Fruit fly (Drosophila melanogaster) whole organism, wandering third instar larva: ENCODE results near the gene TpnC25D.

Experiments used
- Abd-B ChIP-seq: fragments of >200 bp; optimal IDR thresholded peaks from 2 replicates; lab custom pipeline; 2017; ENCODE audit warnings: missing biosample characterization, missing genetic modification characterization
- CrebA ChIP-seq: fragments of 200-800 bp; sonication (Bioruptor generic); optimal IDR thresholded peaks from 2 replicates; lab custom pipeline; 2016; ENCODE audit warnings: missing biosample characterization, mild to moderate bottlenecking, missing genetic modification characterization, borderline replicate concordance
- Dfd ChIP-seq: fragments of >200 bp; optimal IDR thresholded peaks from 2 replicates; lab custom pipeline; 2017; ENCODE audit warnings: missing biosample characterization, missing genetic modification characterization
- Dif ChIP-seq: fragments of 200-275, 200-300 bp; sonication (Bioruptor generic); optimal IDR thresholded peaks from 2 replicates; lab custom pipeline; 2018; ENCODE audit warnings: missing biosample characterization, missing genetic modification characterization; ENCODE audit not compliant: partially characterized antibody
- GATAd ChIP-seq: sonication (Bioruptor generic); optimal IDR thresholded peaks from 2 replicates; lab custom pipeline; 2016; ENCODE audit warnings: missing biosample characterization, missing genetic modification characterization
- Hnf4 ChIP-seq: fragments of 200-800 bp; sonication (Bioruptor generic); optimal IDR thresholded peaks from 2 replicates; lab custom pipeline; 2016; ENCODE audit warnings: missing biosample characterization, mild to moderate bottlenecking, missing genetic modification characterization
- Hr78 ChIP-seq: fragments of >200 bp; optimal IDR thresholded peaks from 2 replicates; lab custom pipeline; 2017; ENCODE audit warnings: missing biosample characterization, missing genetic modification characterization
- Hr83 ChIP-seq: fragments of 200-300 bp; sonication (Bioruptor generic); optimal IDR thresholded peaks from 2 replicates; lab custom pipeline; 2016; ENCODE audit warnings: missing biosample characterization, mild to moderate bottlenecking, missing genetic modification characterization, moderate library complexity; ENCODE audit not compliant: poor library complexity, severe bottlenecking
- Jra ChIP-seq: sonication (Bioruptor generic); optimal IDR thresholded peaks from 2 replicates; lab custom pipeline; 2016; ENCODE audit warnings: missing biosample characterization, missing genetic modification characterization
- Myc ChIP-seq: fragments of >200 bp; optimal IDR thresholded peaks from 2 replicates; lab custom pipeline; 2017
- N ChIP-seq: fragments of >200 bp; optimal IDR thresholded peaks from 2 replicates; lab custom pipeline; 2018; ENCODE audit warnings: missing biosample characterization, missing external identifiers, missing genetic modification characterization
- Rel ChIP-seq, 2 experiments: fragments of 200-800 bp; sonication (Bioruptor generic) in 1 of 2; optimal IDR thresholded peaks; 2 replicates in 1 of 2; 3 replicates in 1 of 2; lab custom pipeline; 2016 to 2019; ENCODE audit warnings: mild to moderate bottlenecking in 2 of 2, missing biosample characterization in 2 of 2, missing genetic modification characterization in 2 of 2, moderate library complexity in 1 of 2
- Vsx2 ChIP-seq: fragments of 200-300, 225-300 bp; sonication (Bioruptor generic); optimal IDR thresholded peaks from 2 replicates; lab custom pipeline; 2018; ENCODE audit warnings: missing biosample characterization, missing genetic modification characterization; ENCODE audit not compliant: partially characterized antibody
- br ChIP-seq: fragments of 200-800 bp; sonication (Bioruptor generic); optimal IDR thresholded peaks from 2 replicates; lab custom pipeline; 2016; ENCODE audit warnings: missing biosample characterization, missing genetic modification characterization
- brk ChIP-seq: fragments of 200-800 bp; sonication (Bioruptor generic); optimal IDR thresholded peaks from 2 replicates; lab custom pipeline; 2016; ENCODE audit warnings: missing biosample characterization, mild to moderate bottlenecking, missing genetic modification characterization
- dl ChIP-seq, 2 experiments: fragments of 175-275, 200-275 bp in 1 of 2; fragments of 200-275 bp in 1 of 2; sonication (Bioruptor generic); optimal IDR thresholded peaks; lab custom pipeline; 2018; ENCODE audit warnings: mild to moderate bottlenecking in 2 of 2, missing biosample characterization in 2 of 2, missing genetic modification characterization in 2 of 2, moderate library complexity in 2 of 2; ENCODE audit not compliant: partially characterized antibody in 2 of 2, insufficient read depth in 1 of 2
- dsf ChIP-seq: sonication (Bioruptor generic); optimal IDR thresholded peaks from 2 replicates; lab custom pipeline; 2016; ENCODE audit warnings: missing biosample characterization, missing genetic modification characterization, borderline replicate concordance
- ey ChIP-seq: fragments of 200-800 bp; sonication (Bioruptor generic); optimal IDR thresholded peaks from 2 replicates; lab custom pipeline; 2016; ENCODE audit warnings: missing biosample characterization, missing genetic modification characterization
- fru ChIP-seq: fragments of 200-800 bp; sonication (Bioruptor generic); optimal IDR thresholded peaks from 3 replicates; lab custom pipeline; 2016; ENCODE audit warnings: missing biosample characterization, mild to moderate bottlenecking, missing genetic modification characterization
- jim ChIP-seq: fragments of 175-275, 200-325 bp; sonication (Bioruptor generic); optimal IDR thresholded peaks from 2 replicates; lab custom pipeline; 2016; ENCODE audit warnings: missing biosample characterization, mild to moderate bottlenecking, missing genetic modification characterization
- pan ChIP-seq: fragments of >200 bp; optimal IDR thresholded peaks from 2 replicates; lab custom pipeline; 2017
- sage ChIP-seq: fragments of 200-800 bp; sonication (Bioruptor generic); optimal IDR thresholded peaks from 2 replicates; lab custom pipeline; 2016; ENCODE audit warnings: missing biosample characterization, mild to moderate bottlenecking, missing genetic modification characterization
- tai ChIP-seq: sonication (Bioruptor generic); optimal IDR thresholded peaks from 2 replicates; lab custom pipeline; 2016; ENCODE audit warnings: missing biosample characterization, missing genetic modification characterization
- usp ChIP-seq: fragments of >200 bp; optimal IDR thresholded peaks from 2 replicates; lab custom pipeline; 2017; ENCODE audit warnings: missing biosample characterization, missing genetic modification characterization

TpnC25D gene

DNA sequence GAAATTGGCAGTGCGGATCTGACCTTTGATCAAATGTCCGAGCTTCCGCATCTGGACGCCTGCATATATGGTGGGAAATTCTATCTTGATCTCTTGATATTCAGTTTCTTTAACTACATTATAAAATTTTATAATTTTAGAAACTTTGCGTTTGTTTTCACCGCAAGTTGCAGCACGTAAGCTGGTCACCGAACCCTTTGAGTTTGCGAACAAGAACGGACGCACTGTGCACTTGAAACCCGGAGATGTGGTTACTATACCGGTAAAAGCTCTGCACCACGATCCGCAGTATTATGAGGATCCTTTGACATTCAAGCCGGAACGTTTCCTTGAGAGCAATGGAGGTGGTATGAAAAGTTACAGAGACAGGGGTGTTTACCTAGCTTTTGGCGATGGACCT is 7.9 kb upstream of the TpnC25D start:
- TF ChIP-seq tai = no peak
- TF ChIP-seq br (GFP tag; lab: Kevin White, UChicago) = no peak
- no peak for TF ChIP-seq N (GFP tag; lab: Kevin White, UChicago)
- peak; percentile 40 for TF ChIP-seq Dfd (GFP tag; lab: Kevin White, UChicago)
- TF ChIP-seq, all 38 proteins: peak for 1

- TF ChIP-seq sage (GFP tag; lab: Kevin White, UChicago) = peak; percentile 78
- peak; percentile 19 for TF ChIP-seq CrebA (GFP tag; lab: Kevin White, UChicago)
- no peak for TF ChIP-seq dl (GFP tag; optimal IDR thresholded peaks at IDR 0.05; lab: Kevin White, UChicago; ENCODE audit: insufficient read depth in 1 of 2, partially characterized antibody in 2 of 2)
- TF ChIP-seq fru (GFP tag; lab: Kevin White, UChicago) = peak; percentile 9
- TF ChIP-seq Rel (GFP tag; optimal IDR thresholded peaks at IDR 0.05; lab: Kevin White, UChicago) = peak; percentile 47
- TF ChIP-seq Rel (tag; optimal IDR thresholded peaks at IDR 0.05; lab: Kevin White, UChicago) = no peak
- peak; percentile 16 for TF ChIP-seq Jra
- TF ChIP-seq br (GFP tag; lab: Kevin White, UChicago) = no peak
- TF ChIP-seq GATAd = no peak
- TF ChIP-seq Vsx2 (GFP tag; lab: Kevin White, UChicago) = peak; percentile 5
- TF ChIP-seq Hnf4 (GFP tag; lab: Kevin White, UChicago) = no peak
- TF ChIP-seq, all 38 proteins: peak for 6
Observed at dm6 chr2L:5209244-5210144, 7.0 kb upstream of the TpnC25D start.

- TF ChIP-seq Abd-B (GFP tag; lab: Kevin White, UChicago) (no peak), Dfd (GFP tag; lab: Kevin White, UChicago) (no peak), Hr83 (GFP tag; lab: Kevin White, UChicago) (no peak), tai (no peak), Dif (GFP tag; lab: Kevin White, UChicago) (no peak), pan (no peak), Rel (GFP tag; optimal IDR thresholded peaks at IDR 0.05; lab: Kevin White, UChicago) (no peak), Rel (tag; optimal IDR thresholded peaks at IDR 0.05; lab: Kevin White, UChicago) (no peak), Myc (lab: Kevin White, UChicago) (no peak), Vsx2 (GFP tag; lab: Kevin White, UChicago) (no peak), usp (no peak)
Observed at dm6 chr2L:5210145-5210504, 6.4 kb upstream of the TpnC25D start, which contains the start of gene Cyp28d1. TSS of gene Cyp28d1 (plus strand) at chr2L:5210460.

DNA sequence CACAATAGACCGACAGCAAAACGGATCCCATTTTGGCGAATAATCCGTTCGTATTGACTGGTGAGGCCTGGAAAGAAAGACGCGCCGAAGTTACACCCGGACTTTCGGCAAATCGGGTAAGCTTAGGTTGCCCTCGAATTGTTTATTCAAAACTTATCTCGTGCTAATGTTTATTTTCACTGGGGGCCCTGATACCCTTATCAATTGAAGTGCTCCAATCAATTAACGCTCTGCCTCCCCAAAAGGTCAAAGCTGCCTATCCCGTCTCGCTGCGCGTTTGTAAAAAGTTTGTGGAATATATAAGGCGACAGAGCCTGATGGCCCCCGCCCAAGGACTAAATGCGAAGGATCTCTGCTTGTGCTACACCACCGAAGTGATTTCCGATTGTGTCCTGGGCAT is 5.6 kb upstream of the TpnC25D start:
- TF ChIP-seq Hr78 (GFP tag; lab: Kevin White, UChicago) = no peak
- no peak for TF ChIP-seq CrebA (GFP tag; lab: Kevin White, UChicago)
- TF ChIP-seq fru (GFP tag; lab: Kevin White, UChicago) = no peak
- no peak for TF ChIP-seq Myc (lab: Kevin White, UChicago)
- TF ChIP-seq, all 38 proteins: peak for 0

DNA sequence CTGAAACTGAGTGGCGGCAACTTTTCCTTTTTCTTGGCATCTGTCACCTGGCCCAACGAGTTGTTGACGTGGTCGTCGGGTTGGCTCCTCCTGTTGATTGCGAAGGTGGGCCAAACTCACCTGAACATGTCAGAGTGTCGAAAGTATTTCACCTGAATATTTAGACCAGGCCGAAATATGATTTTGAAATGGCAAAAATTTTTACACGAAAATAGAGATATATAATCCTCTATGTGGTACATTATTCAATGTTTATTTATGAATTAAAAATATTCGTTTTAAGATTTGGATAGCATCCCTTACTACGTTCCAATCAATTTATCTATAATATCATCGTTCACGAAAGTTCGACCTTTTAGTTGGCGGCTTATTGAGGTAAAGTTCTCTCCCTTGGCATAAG is 1.5 kb upstream of the TpnC25D start, which contains the start of gene CG7742:
Gene CG7742, minus strand, starts transcription at position 101 of the 400 bp plus-strand sequence.
- TF ChIP-seq ey (GFP tag; lab: Kevin White, UChicago) (no peak), Dfd (GFP tag; lab: Kevin White, UChicago) (no peak), brk (GFP tag; lab: Kevin White, UChicago) (no peak), br (GFP tag; lab: Kevin White, UChicago) (no peak), pan (no peak), Vsx2 (GFP tag; lab: Kevin White, UChicago) (no peak), Abd-B (GFP tag; lab: Kevin White, UChicago) (no peak), jim (no peak), Myc (lab: Kevin White, UChicago) (no peak), dsf (GFP tag; lab: Kevin White, UChicago) (no peak), CrebA (GFP tag; lab: Kevin White, UChicago) (no peak)

DNA sequence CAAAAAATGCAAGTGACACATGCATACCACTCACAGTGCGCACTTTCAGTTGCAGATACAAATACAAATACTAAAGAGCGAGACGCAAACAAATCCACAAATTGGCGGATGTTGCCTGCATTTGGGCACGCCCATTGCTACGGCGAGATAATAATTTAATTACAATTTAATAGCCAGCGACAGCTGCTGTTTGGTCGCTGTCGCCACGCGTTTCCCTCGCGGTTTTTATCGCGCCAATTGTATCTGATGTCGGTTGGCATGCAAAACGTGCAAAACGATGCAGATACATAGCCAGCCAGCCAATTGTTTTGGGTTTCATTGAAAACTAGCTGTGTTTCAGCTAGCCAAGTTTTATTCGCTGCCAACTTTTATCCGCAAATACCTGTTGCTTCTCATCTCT is 6.8 kb downstream of the TpnC25D start:
- TF ChIP-seq Myc (lab: Kevin White, UChicago) (peak; percentile 35), GATAd (no peak)
- TF ChIP-seq, all 38 proteins: peak for 1
